Worm (Caenorhabditis elegans) whole organism, mixed stage, embryonic: ENCODE data around the gene asp-12.

Source experiments
- lsy-2 ChIP-seq: fragments of 150-350 bp; optimal IDR thresholded peaks from 2 replicates; lab custom pipeline; 2014; ENCODE audit warnings: missing biosample characterization, missing genetic modification characterization
- nhr-12 ChIP-seq: fragments of 150-350 bp; optimal IDR thresholded peaks from 2 replicates; lab custom pipeline; 2014; ENCODE audit warnings: missing biosample characterization, missing genetic modification characterization
- nhr-237 ChIP-seq: fragments of 150-350 bp; optimal IDR thresholded peaks from 2 replicates; lab custom pipeline; 2014; ENCODE audit warnings: missing biosample characterization, missing genetic modification characterization
- nhr-76 ChIP-seq: sonication (generic microtip); optimal IDR thresholded peaks from 2 replicates; lab custom pipeline; 2017; ENCODE audit warnings: missing biosample characterization, missing genetic modification characterization
- pha-4 ChIP-seq: fragments of 150-350 bp; optimal IDR thresholded peaks from 2 replicates; lab custom pipeline; 2018; ENCODE audit warnings: missing biosample characterization, missing genetic modification reagents, missing genetic modification characterization
- unc-62 ChIP-seq: fragments of 150-350 bp; optimal IDR thresholded peaks from 2 replicates; lab custom pipeline; 2014; ENCODE audit warnings: missing biosample characterization, missing genetic modification reagents, missing genetic modification characterization
- ztf-11 ChIP-seq: fragments of 150-350 bp; optimal IDR thresholded peaks from 2 replicates; lab custom pipeline; 2014; ENCODE audit warnings: missing biosample characterization, missing genetic modification characterization

- TF ChIP-seq unc-62 (GFP tag; lab: Kevin White, UChicago), result no peak
- no peak for TF ChIP-seq pha-4 (tag; lab: Kevin White, UChicago)
- TF ChIP-seq nhr-76 (tag; lab: Kevin White, UChicago), result no peak
- no peak for TF ChIP-seq nhr-237 (tag; lab: Kevin White, UChicago)
- no peak for TF ChIP-seq ztf-11 (tag; lab: Kevin White, UChicago)
- no peak for TF ChIP-seq nhr-12 (tag; lab: Kevin White, UChicago)
- no peak for TF ChIP-seq lsy-2
Observed at ce11 chrV:8263466-8263865, 5.5 kb upstream of the asp-12 start, which contains the start of gene C16D9.8.
